Fruit fly (Drosophila melanogaster) whole organism, embryonic: ENCODE measurements around the gene Ubc4.

ENCODE experiments used
- ATbp ChIP-seq: fragments of 200-800 bp; sonication (Bioruptor generic); optimal IDR thresholded peaks from 2 replicates; lab custom pipeline; 2017; ENCODE audit warnings: missing biosample characterization, mild to moderate bottlenecking, missing genetic modification characterization, missing genetic modification reagents
- Ada2b ChIP-seq: fragments of 200-800 bp; sonication (Bioruptor generic); IDR thresholded peaks from 2 replicates; pipeline ENCODE4 v1.3.6; 2022; ENCODE audit warnings: missing biosample characterization, missing genetic modification characterization
- B-H1 ChIP-seq: fragments of 200-800 bp; sonication (Bioruptor generic); IDR thresholded peaks from 3 replicates; pipeline ENCODE4 v1.3.6; 2022; ENCODE audit warnings: missing biosample characterization, missing genetic modification characterization
- Bteb2 ChIP-seq: fragments of 200-800 bp; sonication (Bioruptor generic); optimal IDR thresholded peaks from 2 replicates; lab custom pipeline; 2016; ENCODE audit warnings: missing biosample characterization, missing genetic modification characterization
- CG10274 ChIP-seq: fragments of 200-800 bp; sonication (Bioruptor generic); optimal IDR thresholded peaks from 3 replicates; lab custom pipeline; 2017; ENCODE audit warnings: missing biosample characterization, mild to moderate bottlenecking, missing genetic modification characterization
- CG12236 ChIP-seq: fragments of 200-800 bp; sonication (Bioruptor generic); optimal IDR thresholded peaks from 2 replicates; lab custom pipeline; 2016; ENCODE audit warnings: missing biosample characterization, missing genetic modification characterization
- CG12391 ChIP-seq: fragments of 200-800 bp; sonication (Bioruptor generic); optimal IDR thresholded peaks from 3 replicates; lab custom pipeline; 2018; ENCODE audit warnings: missing biosample characterization, mild to moderate bottlenecking, missing genetic modification characterization, moderate library complexity
- CG14050 ChIP-seq: fragments of 200-800 bp; sonication (Bioruptor generic); IDR thresholded peaks from 3 replicates; pipeline ENCODE4 v1.3.6; 2022; ENCODE audit warnings: missing biosample characterization, missing genetic modification characterization
- CG1529 ChIP-seq: fragments of 200-800 bp; sonication (Bioruptor generic); optimal IDR thresholded peaks from 3 replicates; lab custom pipeline; 2018; ENCODE audit warnings: missing biosample characterization, missing genetic modification characterization
- CG1603 ChIP-seq: fragments of 200-800 bp; sonication (Bioruptor generic); optimal IDR thresholded peaks from 2 replicates; lab custom pipeline; 2019; ENCODE audit warnings: missing biosample characterization, mild to moderate bottlenecking, missing genetic modification characterization, moderate library complexity
- CG18011 ChIP-seq: fragments of 200-800 bp; sonication (Bioruptor generic); optimal IDR thresholded peaks from 2 replicates; lab custom pipeline; 2017; ENCODE audit warnings: missing biosample characterization, missing genetic modification characterization, mild to moderate bottlenecking, moderate library complexity, missing genotype
- CG2120 ChIP-seq: fragments of 200-800 bp; sonication (Bioruptor generic); optimal IDR thresholded peaks from 3 replicates; lab custom pipeline; 2016; ENCODE audit warnings: missing biosample characterization, missing genetic modification characterization
- CG2712 ChIP-seq: fragments of 200-800 bp; optimal IDR thresholded peaks from 3 replicates; lab custom pipeline; 2019; ENCODE audit warnings: missing biosample characterization, mild to moderate bottlenecking, missing genetic modification characterization, moderate library complexity
- CG30431 ChIP-seq: fragments of 200-800 bp; sonication (Bioruptor generic); optimal IDR thresholded peaks from 2 replicates; lab custom pipeline; 2017; ENCODE audit warnings: missing biosample characterization, missing genetic modification characterization
- CG31441 ChIP-seq: fragments of 200-800 bp; sonication (Bioruptor generic); IDR thresholded peaks from 2 replicates; pipeline ENCODE4 v1.3.6; 2022; ENCODE audit warnings: missing biosample characterization, missing genetic modification characterization
- CG33557 ChIP-seq: fragments of 200-800 bp; sonication (Bioruptor generic); optimal IDR thresholded peaks from 2 replicates; lab custom pipeline; 2019; ENCODE audit warnings: missing biosample characterization, mild to moderate bottlenecking, missing genetic modification characterization, moderate library complexity
- CG42726 ChIP-seq: fragments of 200-800 bp; sonication (Bioruptor generic); IDR thresholded peaks from 2 replicates; pipeline ENCODE4 v1.3.6; 2022; ENCODE audit warnings: missing biosample characterization, missing genetic modification characterization; ENCODE audit not compliant: partially characterized antibody
- CG4282 ChIP-seq: fragments of 200-800 bp; sonication (Bioruptor generic); optimal IDR thresholded peaks from 2 replicates; lab custom pipeline; 2016; ENCODE audit warnings: missing biosample characterization, missing genetic modification characterization
- CG4707 ChIP-seq: fragments of 200-800 bp; sonication (Bioruptor generic); optimal IDR thresholded peaks from 2 replicates; lab custom pipeline; 2018; ENCODE audit warnings: missing biosample characterization, mild to moderate bottlenecking, missing genetic modification characterization, moderate library complexity
- CG6689 ChIP-seq: fragments of 200-800 bp; sonication (Bioruptor generic); IDR thresholded peaks from 2 replicates; pipeline ENCODE4 v1.3.6; 2022; ENCODE audit warnings: missing biosample characterization, missing genetic modification characterization
- CG6791 ChIP-seq: fragments of 200-800 bp; sonication (Bioruptor generic); IDR thresholded peaks from 3 replicates; pipeline ENCODE4 v1.3.6; 2022; ENCODE audit warnings: missing biosample characterization, missing genetic modification characterization; ENCODE audit not compliant: partially characterized antibody
- CG6813 ChIP-seq: fragments of 200-800 bp; sonication (Bioruptor generic); optimal IDR thresholded peaks from 2 replicates; lab custom pipeline; 2017; ENCODE audit warnings: missing biosample characterization, missing genetic modification characterization, mild to moderate bottlenecking, moderate library complexity, missing genetic modification reagents
- CG7987 ChIP-seq: fragments of 200-800 bp; sonication (Bioruptor generic); optimal IDR thresholded peaks from 2 replicates; lab custom pipeline; 2018; ENCODE audit warnings: missing biosample characterization, mild to moderate bottlenecking, missing genetic modification characterization, moderate library complexity
- CG8359 ChIP-seq: fragments of 200-800 bp; sonication (Bioruptor generic); optimal IDR thresholded peaks from 2 replicates; lab custom pipeline; 2017; ENCODE audit warnings: missing biosample characterization, mild to moderate bottlenecking, missing genetic modification characterization, borderline replicate concordance
- Camta ChIP-seq: fragments of 200-800 bp; sonication (Bioruptor generic); optimal IDR thresholded peaks from 2 replicates; lab custom pipeline; 2016; ENCODE audit warnings: missing biosample characterization, missing genetic modification characterization
- E2f2 ChIP-seq: fragments of 200-800 bp; sonication (Bioruptor generic); IDR thresholded peaks from 2 replicates; pipeline ENCODE4 v1.3.6; 2022; ENCODE audit warnings: missing biosample characterization, missing genetic modification characterization
- Ets97D ChIP-seq: fragments of 200-800 bp; sonication (Bioruptor generic); optimal IDR thresholded peaks from 3 replicates; lab custom pipeline; 2016; ENCODE audit warnings: missing biosample characterization, missing genetic modification characterization
- Fer1 ChIP-seq: fragments of 200-800 bp; sonication (Bioruptor generic); optimal IDR thresholded peaks from 2 replicates; lab custom pipeline; 2017; ENCODE audit warnings: missing biosample characterization, mild to moderate bottlenecking, missing genetic modification characterization
- H15 ChIP-seq: fragments of 200-800 bp; sonication (Bioruptor generic); IDR thresholded peaks from 3 replicates; pipeline ENCODE4 v1.3.6; 2022; ENCODE audit warnings: missing biosample characterization, missing genetic modification characterization
- Hand ChIP-seq: fragments of 200-800 bp; sonication (Bioruptor generic); optimal IDR thresholded peaks from 2 replicates; lab custom pipeline; 2017; ENCODE audit warnings: mild to moderate bottlenecking, missing biosample characterization, missing genetic modification reagents, missing genetic modification characterization
- HmgZ ChIP-seq: fragments of 200-800 bp; sonication (Bioruptor generic); optimal IDR thresholded peaks from 2 replicates; lab custom pipeline; 2018; ENCODE audit warnings: missing biosample characterization, mild to moderate bottlenecking, missing genetic modification characterization
- NfI ChIP-seq: fragments of 200-800 bp; sonication (Bioruptor generic); optimal IDR thresholded peaks from 3 replicates; lab custom pipeline; 2018; ENCODE audit warnings: missing biosample characterization, mild to moderate bottlenecking, missing genetic modification characterization, moderate library complexity
- Rfx ChIP-seq: fragments of 200-800 bp; sonication (Bioruptor generic); IDR thresholded peaks from 2 replicates; pipeline ENCODE4 v1.3.6; 2022; ENCODE audit warnings: missing biosample characterization, missing genetic modification characterization
- Six4 ChIP-seq: fragments of 200-800 bp; sonication (Bioruptor generic); optimal IDR thresholded peaks from 2 replicates; lab custom pipeline; 2016; ENCODE audit warnings: missing biosample characterization, missing genetic modification characterization
- emc ChIP-seq: fragments of 200-800 bp; sonication (Bioruptor generic); optimal IDR thresholded peaks from 2 replicates; lab custom pipeline; 2016; ENCODE audit warnings: missing biosample characterization, missing genetic modification characterization
- fru ChIP-seq: fragments of >200 bp; optimal IDR thresholded peaks from 2 replicates; lab custom pipeline; 2017
- gsb-n ChIP-seq: fragments of 200-800 bp; sonication (Bioruptor generic); optimal IDR thresholded peaks from 3 replicates; lab custom pipeline; 2018; ENCODE audit warnings: missing biosample characterization, mild to moderate bottlenecking, missing genetic modification characterization
- hb ChIP-seq: fragments of 200-800 bp; sonication (Bioruptor generic); IDR thresholded peaks from 3 replicates; pipeline ENCODE4 v1.3.6; 2022; ENCODE audit warnings: missing biosample characterization, missing genetic modification characterization; ENCODE audit not compliant: partially characterized antibody
- ken ChIP-seq: fragments of 200-800 bp; sonication (Bioruptor generic); IDR thresholded peaks from 3 replicates; pipeline ENCODE4 v1.3.6; 2022; ENCODE audit warnings: missing biosample characterization, missing genetic modification characterization
- lbe ChIP-seq: fragments of 200-800 bp; sonication (Bioruptor generic); optimal IDR thresholded peaks from 2 replicates; lab custom pipeline; 2016; ENCODE audit warnings: missing biosample characterization, mild to moderate bottlenecking, missing genetic modification characterization
- nau ChIP-seq: fragments of 200-800 bp; sonication (Bioruptor generic); optimal IDR thresholded peaks from 3 replicates; lab custom pipeline; 2017; ENCODE audit warnings: missing biosample characterization, mild to moderate bottlenecking, missing genetic modification characterization, missing genetic modification reagents
- nmo ChIP-seq: fragments of 200-800 bp; sonication (Bioruptor generic); optimal IDR thresholded peaks from 2 replicates; lab custom pipeline; 2018; ENCODE audit warnings: missing biosample characterization, mild to moderate bottlenecking, missing genetic modification characterization, moderate library complexity
- ro ChIP-seq: fragments of 200-800 bp; sonication (Bioruptor generic); IDR thresholded peaks from 2 replicates; pipeline ENCODE4 v1.3.6; 2022; ENCODE audit warnings: missing biosample characterization, missing genetic modification characterization
- salm ChIP-seq: fragments of 200-800 bp; sonication (Bioruptor generic); optimal IDR thresholded peaks from 2 replicates; lab custom pipeline; 2018; ENCODE audit warnings: missing biosample characterization, mild to moderate bottlenecking, missing genetic modification characterization
- sc ChIP-seq, 3 experiments: fragments of >200 bp in 2 of 3; fragments of 200-800 bp in 1 of 3; sonication (Bioruptor generic) in 1 of 3; optimal IDR thresholded peaks; 2 replicates in 2 of 3; 3 replicates in 1 of 3; lab custom pipeline; 2017; ENCODE audit warnings: mild to moderate bottlenecking in 1 of 3, missing biosample characterization in 1 of 3, missing genetic modification characterization in 1 of 3, missing genetic modification reagents in 1 of 3
- schlank ChIP-seq: fragments of 200-800 bp; sonication (Bioruptor generic); optimal IDR thresholded peaks from 2 replicates; lab custom pipeline; 2018; ENCODE audit warnings: missing biosample characterization, mild to moderate bottlenecking, missing genetic modification characterization
- sisA ChIP-seq: fragments of 200-800 bp; sonication (Bioruptor generic); IDR thresholded peaks from 2 replicates; pipeline ENCODE4 v1.3.6; 2022; ENCODE audit warnings: missing biosample characterization, missing genetic modification characterization
- stc ChIP-seq: fragments of 200-800 bp; sonication (Bioruptor generic); IDR thresholded peaks from 2 replicates; pipeline ENCODE4 v1.3.6; 2022; ENCODE audit warnings: missing biosample characterization, missing genetic modification characterization
- tio ChIP-seq: fragments of 200-800 bp; sonication (Bioruptor generic); optimal IDR thresholded peaks from 2 replicates; lab custom pipeline; 2017; ENCODE audit warnings: missing biosample characterization, missing genetic modification characterization, inconsistent platforms
- vnd ChIP-seq: fragments of 200-800 bp; sonication (Bioruptor generic); IDR thresholded peaks from 3 replicates; pipeline ENCODE4 v1.3.6; 2022; ENCODE audit warnings: missing biosample characterization, missing genetic modification characterization; ENCODE audit not compliant: partially characterized antibody

Ubc4 gene

DNA sequence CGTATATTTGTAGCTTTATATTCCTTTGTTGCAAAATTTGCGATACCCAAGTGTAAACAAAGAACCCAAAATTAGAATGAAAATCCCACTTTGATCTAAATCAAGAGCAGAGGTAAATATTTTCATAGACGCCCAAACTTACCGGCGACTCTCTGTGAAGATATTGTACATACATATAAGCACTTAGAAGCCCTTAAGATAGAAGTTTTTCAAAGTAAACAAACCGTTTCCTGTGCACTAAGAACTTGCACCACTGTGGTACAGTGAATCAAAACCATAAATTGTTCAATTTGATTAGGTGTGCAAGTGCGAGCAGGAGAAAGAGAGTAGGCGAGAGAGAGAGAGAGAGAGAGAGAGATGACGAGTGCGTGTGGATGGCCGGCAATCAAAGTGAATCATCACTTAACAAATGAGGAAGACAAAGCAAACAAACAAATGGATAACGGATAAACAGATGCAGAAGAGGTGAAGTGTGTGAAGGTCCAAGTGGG lies 20.1 kb upstream of the Ubc4 start:
- TF ChIP-seq Rfx (GFP tag; lab: Robert Waterston, UW) (no peak), lbe (no peak), Hand (GFP tag; lab: Kevin White, UChicago) (no peak), CG14050 (no peak), emc (GFP tag; lab: Kevin White, UChicago) (no peak), CG12391 (tag; lab: Kevin White, UChicago) (peak; percentile 6), CG12236 (GFP tag; lab: Kevin White, UChicago) (no peak), CG1529 (no peak), CG31441 (no peak), CG1603 (tag; lab: Kevin White, UChicago) (peak; percentile 36), Fer1 (no peak), ATbp (GFP tag; lab: Kevin White, UChicago) (peak; percentile 41), ro (no peak), schlank (tag; lab: Kevin White, UChicago) (no peak), Camta (GFP tag; lab: Kevin White, UChicago) (no peak), stc (no peak; the same call in 1 of the 2 replicates), nau (GFP tag; lab: Kevin White, UChicago) (no peak), Ets97D (GFP tag; lab: Kevin White, UChicago) (no peak), CG33557 (GFP tag; lab: Kevin White, UChicago) (peak; percentile 22), Bteb2 (no peak), fru (lab: Kevin White, UChicago) (no peak), salm (tag; lab: Kevin White, UChicago) (no peak), CG18011 (GFP tag; lab: Kevin White, UChicago) (no peak), CG8359 (GFP tag; lab: Kevin White, UChicago) (no peak), CG6791 (0 out of 3 replicates have a peak, but pooled peaks have one; percentile 40), sisA (GFP tag; lab: Robert Waterston, UW) (no peak), H15 (GFP tag; lab: Robert Waterston, UW) (no peak), CG4707 (GFP tag; lab: Kevin White, UChicago) (peak; percentile 16), gsb-n (no peak), CG6689 (GFP tag; lab: Robert Waterston, UW) (no peak), hb (GFP tag; lab: Robert Waterston, UW) (no peak), tio (GFP tag; lab: Kevin White, UChicago) (peak; percentile 19), CG4282 (GFP tag; lab: Kevin White, UChicago) (peak; percentile 53), B-H1 (GFP tag; lab: Robert Waterston, UW) (no peak), Six4 (GFP tag; lab: Kevin White, UChicago) (no peak), sc (optimal IDR thresholded peaks at IDR 0.05; lab: Kevin White, UChicago) (no peak), sc (GFP tag; optimal IDR thresholded peaks at IDR 0.05; lab: Kevin White, UChicago) (peak; percentile 23), CG2120 (no peak), Ada2b (GFP tag; lab: Robert Waterston, UW) (peak; percentile 3; the same call in 1 of the 2 replicates), CG42726 (GFP tag; lab: Robert Waterston, UW) (no peak), ken (GFP tag; lab: Robert Waterston, UW) (no peak), CG7987 (GFP tag; lab: Kevin White, UChicago) (no peak), vnd (GFP tag; lab: Robert Waterston, UW) (no peak), nmo (no peak), NfI (GFP tag; lab: Kevin White, UChicago) (peak; percentile 3), CG10274 (GFP tag; lab: Kevin White, UChicago) (no peak), E2f2 (GFP tag; lab: Robert Waterston, UW) (no peak), HmgZ (no peak), CG6813 (peak; percentile 4), CG2712 (peak; percentile 28), CG30431 (GFP tag; lab: Kevin White, UChicago) (no peak)
